Worm (Caenorhabditis elegans): Measurements from ENCODE around the gene best-3.
A peak's percentile ranks its signal among the peaks of the same experiment; 100 is the strongest.

best-3 gene

ce11 chrII:43640-44039 is 30.9 kb downstream of the best-3 start, which contains the start of gene nfyc-1 (continued):
- TF ChIP-seq nhr-25 (tag; optimal IDR thresholded peaks at IDR 0.05) (peak; percentile 41), unc-55 (GFP tag; optimal IDR thresholded peaks at IDR 0.05) (peak; percentile 81)

ce11 chrII:44740-45139 is 32.0 kb downstream of the best-3 start, which contains the start of gene rpoa-49:
Gene rpoa-49, plus strand, starts transcription at chrII:45040.
- TF ChIP-seq unc-62 (GFP tag; optimal IDR thresholded peaks at IDR 0.05) (no peak), crh-2 (tag; optimal IDR thresholded peaks at IDR 0.05) (no peak), lin-11 (tag; optimal IDR thresholded peaks at IDR 0.05) (no peak), sma-9 (GFP tag; optimal IDR thresholded peaks at IDR 0.05) (no peak), sma-9 (tag; optimal IDR thresholded peaks at IDR 0.05) (no peak), ztf-4 (tag; optimal IDR thresholded peaks at IDR 0.05) (no peak), nhr-6 (tag; optimal IDR thresholded peaks at IDR 0.05) (no peak), lsy-2 (tag; optimal IDR thresholded peaks at IDR 0.05) (no peak), alr-1 (tag; optimal IDR thresholded peaks at IDR 0.05) (no peak), ztf-11 (tag; optimal IDR thresholded peaks at IDR 0.05) (no peak), nhr-10 (tag; optimal IDR thresholded peaks at IDR 0.05) (no peak), mdl-1 (tag; optimal IDR thresholded peaks at IDR 0.05) (no peak), lin-39 (tag; optimal IDR thresholded peaks at IDR 0.05) (no peak), ztf-1 (GFP tag; conservative IDR thresholded peaks at IDR 0.05) (no peak), sem-4 (tag; optimal IDR thresholded peaks at IDR 0.05) (no peak), F13H6.1 (tag; optimal IDR thresholded peaks at IDR 0.05) (no peak), mbf-1 (tag; optimal IDR thresholded peaks at IDR 0.05) (no peak), unc-55 (GFP tag; optimal IDR thresholded peaks at IDR 0.05) (no peak), C34F6.9 (tag; optimal IDR thresholded peaks at IDR 0.05) (no peak), nhr-12 (tag; optimal IDR thresholded peaks at IDR 0.05) (no peak)

- TF ChIP-seq nhr-11 (tag; optimal IDR thresholded peaks at IDR 0.05): no peak
- TF ChIP-seq unc-39 (tag; optimal IDR thresholded peaks at IDR 0.05): no peak
- TF ChIP-seq ZK546.5 (tag; optimal IDR thresholded peaks at IDR 0.05): no peak
- no peak for TF ChIP-seq alr-1 (tag; optimal IDR thresholded peaks at IDR 0.05)
- no peak for TF ChIP-seq fos-1 (tag; optimal IDR thresholded peaks at IDR 0.05)
Observed at ce11 chrII:46116-46515, 33.3 kb downstream of the best-3 start, which contains the start of gene rpt-4. Gene rpt-4, minus strand, starts transcription at chrII:46216.

ce11 chrII:47280-47679 is 34.5 kb downstream of the best-3 start, which contains the start of gene C23H3.5:
Gene C23H3.5, plus strand, starts transcription at chrII:47580.
- TF ChIP-seq unc-62 (GFP tag; optimal IDR thresholded peaks at IDR 0.05) (no peak), sem-4 (tag; optimal IDR thresholded peaks at IDR 0.05) (no peak), lin-39 (tag; optimal IDR thresholded peaks at IDR 0.05) (no peak), sma-9 (GFP tag; optimal IDR thresholded peaks at IDR 0.05) (no peak), sma-9 (tag; optimal IDR thresholded peaks at IDR 0.05) (no peak)

ce11 chrII:50862-51261 is 38.1 kb downstream of the best-3 start:
- TF ChIP-seq lsy-2 (tag; optimal IDR thresholded peaks at IDR 0.05): no peak
- no peak for TF ChIP-seq nhr-237 (tag; optimal IDR thresholded peaks at IDR 0.05)
- no peak for TF ChIP-seq gmeb-1 (tag; optimal IDR thresholded peaks at IDR 0.05)
- no peak for TF ChIP-seq nhr-11 (tag; optimal IDR thresholded peaks at IDR 0.05)
- peak; percentile 74 for TF ChIP-seq fos-1 (tag; optimal IDR thresholded peaks at IDR 0.05)
- TF ChIP-seq crh-2 (tag; optimal IDR thresholded peaks at IDR 0.05): peak; percentile 11
- TF ChIP-seq nhr-23 (tag; optimal IDR thresholded peaks at IDR 0.05): no peak
- TF ChIP-seq elt-1 (tag; optimal IDR thresholded peaks at IDR 0.05): no peak
- TF ChIP-seq lin-13 (GFP tag; optimal IDR thresholded peaks at IDR 0.05): peak; percentile 10
- TF ChIP-seq nhr-10 (tag; optimal IDR thresholded peaks at IDR 0.05): no peak
- TF ChIP-seq nhr-25 (tag; optimal IDR thresholded peaks at IDR 0.05): no peak

ce11 chrII:51352-51751 is 38.6 kb downstream of the best-3 start, which contains the start of gene sptl-1:
Gene sptl-1, plus strand, starts transcription at chrII:51652.
- TF ChIP-seq ztf-4 (tag; optimal IDR thresholded peaks at IDR 0.05): no peak
- TF ChIP-seq nhr-77 (tag; optimal IDR thresholded peaks at IDR 0.05): no peak
- TF ChIP-seq nhr-237 (tag; optimal IDR thresholded peaks at IDR 0.05): no peak

- no peak for TF ChIP-seq ZK546.5 (tag; optimal IDR thresholded peaks at IDR 0.05)
- TF ChIP-seq elt-3 (tag; optimal IDR thresholded peaks at IDR 0.05): no peak
- no peak for TF ChIP-seq Y55F3AM.14 (GFP tag; optimal IDR thresholded peaks at IDR 0.05)
- TF ChIP-seq ztf-1 (GFP tag; conservative IDR thresholded peaks at IDR 0.05): no peak
- TF ChIP-seq nhr-11 (tag; optimal IDR thresholded peaks at IDR 0.05): no peak
- no peak for TF ChIP-seq nhr-12 (tag; optimal IDR thresholded peaks at IDR 0.05)
- no peak for TF ChIP-seq sma-3 (GFP tag; optimal IDR thresholded peaks at IDR 0.05)
- TF ChIP-seq nhr-77 (tag; optimal IDR thresholded peaks at IDR 0.05): no peak
- TF ChIP-seq alr-1 (tag; optimal IDR thresholded peaks at IDR 0.05): no peak
- TF ChIP-seq mbf-1 (tag; optimal IDR thresholded peaks at IDR 0.05): no peak
- no peak for TF ChIP-seq C34F6.9 (tag; optimal IDR thresholded peaks at IDR 0.05)
- TF ChIP-seq nhr-6 (tag; optimal IDR thresholded peaks at IDR 0.05): no peak
- no peak for TF ChIP-seq sem-4 (tag; optimal IDR thresholded peaks at IDR 0.05)
- no peak for TF ChIP-seq nhr-237 (tag; optimal IDR thresholded peaks at IDR 0.05)
- TF ChIP-seq ceh-82 (tag; optimal IDR thresholded peaks at IDR 0.05): no peak
- TF ChIP-seq lin-39 (tag; optimal IDR thresholded peaks at IDR 0.05): no peak
- TF ChIP-seq mdl-1 (tag; optimal IDR thresholded peaks at IDR 0.05): no peak
- TF ChIP-seq sma-9 (GFP tag; optimal IDR thresholded peaks at IDR 0.05): no peak
- no peak for TF ChIP-seq sma-9 (tag; optimal IDR thresholded peaks at IDR 0.05)
- TF ChIP-seq zag-1 (tag; optimal IDR thresholded peaks at IDR 0.05): no peak
Observed at ce11 chrII:55204-55603, 42.4 kb downstream of the best-3 start, which contains the start of gene tre-5. Gene tre-5, minus strand, starts transcription at chrII:55304.

All from whole organism, L2 larva.